Fruit fly (Drosophila melanogaster) whole organism, embryonic: ENCODE data around the gene CG42512.

Source experiments
- CG10209 ChIP-seq: fragments of 200-800 bp; sonication (Bioruptor generic); optimal IDR thresholded peaks from 3 replicates; lab custom pipeline; 2017; ENCODE audit warnings: missing biosample characterization, mild to moderate bottlenecking, missing genetic modification characterization, missing genetic modification reagents
- CG10274 ChIP-seq: fragments of 200-800 bp; sonication (Bioruptor generic); optimal IDR thresholded peaks from 3 replicates; lab custom pipeline; 2017; ENCODE audit warnings: missing biosample characterization, mild to moderate bottlenecking, missing genetic modification characterization
- ab ChIP-seq: fragments of 200-800 bp; sonication (Bioruptor generic); optimal IDR thresholded peaks from 2 replicates; lab custom pipeline; 2016; ENCODE audit warnings: missing biosample characterization, missing genetic modification characterization
- jigr1 ChIP-seq: fragments of 200-800 bp; sonication (Bioruptor generic); IDR thresholded peaks from 3 replicates; pipeline ENCODE4 v1.3.6; 2022; ENCODE audit warnings: missing biosample characterization, missing genetic modification characterization

- TF ChIP-seq CG10209 (GFP tag; lab: Kevin White, UChicago) (no peak), jigr1 (GFP tag; lab: Robert Waterston, UW) (no peak), ab (GFP tag; lab: Kevin White, UChicago) (no peak), CG10274 (GFP tag; lab: Kevin White, UChicago) (no peak)
Measured at dm6 chrX:16664405-16665064, 13.4 kb downstream of the CG42512 start, which contains the start of gene CG15865.
